Worm (Caenorhabditis elegans): ENCODE results near the gene Y48E1C.1.

Y48E1C.1 gene

DNA sequence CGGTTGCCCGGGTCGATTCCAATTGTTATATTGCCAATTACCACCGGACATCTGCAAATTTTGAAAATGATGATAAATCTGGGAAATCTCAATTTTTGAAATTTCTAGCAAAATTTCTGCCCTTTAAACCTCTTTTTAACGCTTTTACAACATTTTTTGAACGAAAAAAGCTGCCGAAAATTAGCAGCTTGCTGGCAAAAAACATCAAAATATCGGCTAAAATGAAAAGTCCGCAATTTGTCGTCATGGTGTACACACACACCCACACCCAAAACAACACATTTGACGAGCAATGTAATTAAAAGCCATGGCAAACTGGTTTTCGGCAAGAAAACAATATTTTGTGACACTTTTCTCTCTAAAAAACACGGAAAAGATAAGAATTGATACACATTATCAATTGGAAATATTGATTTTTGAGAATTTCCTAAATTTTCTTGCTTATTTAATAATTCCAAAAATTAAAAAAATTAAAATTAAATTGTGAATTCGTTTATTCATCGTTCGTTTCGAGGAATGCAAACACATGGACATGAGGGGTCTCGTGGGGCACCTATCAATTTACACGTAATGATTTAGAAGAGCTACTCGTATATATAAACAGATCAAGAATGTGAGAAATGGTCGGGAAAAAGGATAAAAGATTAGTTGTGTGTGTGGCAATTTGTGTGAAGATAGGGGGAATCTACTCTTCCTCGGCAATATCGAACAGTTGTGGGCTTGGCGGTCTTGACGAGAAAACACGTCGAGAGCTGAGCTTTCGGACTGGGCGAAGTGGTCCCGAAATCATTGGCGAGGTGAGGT, 46.0 kb downstream of the Y48E1C.1 start, which contains the start of gene pqn-27 (continued):
- TF ChIP-seq tag-97 (GFP tag; IDR thresholded peaks at IDR 0.05) (no peak), mep-1 (tag; optimal IDR thresholded peaks at IDR 0.05) (peak; percentile 92), jun-1 (tag; optimal IDR thresholded peaks at IDR 0.05) (peak; percentile 1), saeg-2 (GFP tag; IDR thresholded peaks at IDR 0.05) (peak; percentile 68), lin-15B (tag; optimal IDR thresholded peaks at IDR 0.05) (no peak), mes-2 (tag; optimal IDR thresholded peaks at IDR 0.05; ENCODE audit: poor library complexity, severe bottlenecking) (peak; percentile 70), ztf-11 (tag; optimal IDR thresholded peaks at IDR 0.05) (no peak), snpc-4 (tag; optimal IDR thresholded peaks at IDR 0.05) (no peak), hmg-1.1 (GFP tag; IDR thresholded peaks at IDR 0.05) (peak; percentile 43), mdl-1 (tag; optimal IDR thresholded peaks at IDR 0.05) (peak in 1 of 2 experiments; percentile 61), daf-19 (GFP tag; conservative IDR thresholded peaks at IDR 0.05) (no peak), fos-1 (tag; optimal IDR thresholded peaks at IDR 0.05) (no peak), Y5F2A.4 (GFP tag; optimal IDR thresholded peaks at IDR 0.05) (no peak), ctbp-1 (GFP tag; IDR thresholded peaks at IDR 0.05) (no peak; the same call in none of the 2 replicates), unc-39 (tag; optimal IDR thresholded peaks at IDR 0.05) (no peak), Y75B8A.6 (GFP tag; IDR thresholded peaks at IDR 0.05) (peak; percentile 34; the same call in 1 of the 2 replicates), nhr-111 (GFP tag; optimal IDR thresholded peaks at IDR 0.05) (peak; percentile 53), R02D3.7 (tag; optimal IDR thresholded peaks at IDR 0.05) (no peak), daf-12 (tag; optimal IDR thresholded peaks at IDR 0.05) (no peak), lin-29 (GFP tag; IDR thresholded peaks at IDR 0.05) (0 out of 2 replicates have a peak, but pooled peaks have one; percentile 9), ceh-32 (tag; optimal IDR thresholded peaks at IDR 0.05; ENCODE audit: poor library complexity) (no peak), daf-16 (GFP tag; optimal IDR thresholded peaks at IDR 0.05) (peak in 1 of 2 experiments; percentile 93), daf-16 (tag; optimal IDR thresholded peaks at IDR 0.05) (peak; percentile 95), unc-130 (GFP tag; optimal IDR thresholded peaks at IDR 0.05) (no peak), spr-3 (GFP tag; optimal IDR thresholded peaks at IDR 0.05) (peak; percentile 15), zip-2 (tag; optimal IDR thresholded peaks at IDR 0.05) (peak; percentile 62), lir-3 (tag; optimal IDR thresholded peaks at IDR 0.05) (no peak), lsy-2 (tag; optimal IDR thresholded peaks at IDR 0.05) (peak in 1 of 2 experiments; percentile 88), pha-4 (GFP tag; IDR thresholded peaks at IDR 0.05) (peak; percentile 55; the same call in 1 of the 2 replicates), pha-4 (tag; optimal IDR thresholded peaks at IDR 0.05) (no peak), nhr-6 (tag; optimal IDR thresholded peaks at IDR 0.05) (peak; percentile 73), ceh-20 (GFP tag; IDR thresholded peaks at IDR 0.05) (peak; percentile 81), ceh-44 (GFP tag; IDR thresholded peaks at IDR 0.05) (no peak), ZK337.2 (GFP tag; IDR thresholded peaks at IDR 0.05) (0 out of 2 replicates have a peak, but pooled peaks have one; percentile 30), nhr-25 (tag; optimal IDR thresholded peaks at IDR 0.05; ENCODE audit: borderline replicate concordance, insufficient read depth) (peak; percentile 13), nhr-10 (tag; optimal IDR thresholded peaks at IDR 0.05) (no peak), madf-9 (GFP tag; conservative IDR thresholded peaks at IDR 0.05) (no peak), ztf-7 (tag; optimal IDR thresholded peaks at IDR 0.05) (peak; percentile 40), T26A8.4 (GFP tag; IDR thresholded peaks at IDR 0.05) (peak; percentile 96), ZK546.5 (tag; optimal IDR thresholded peaks at IDR 0.05) (no peak), F26F4.8 (GFP tag; conservative IDR thresholded peaks at IDR 0.05) (no peak), lin-38 (GFP tag; IDR thresholded peaks at IDR 0.05) (peak; percentile 74), Y48G9A.11 (GFP tag; IDR thresholded peaks at IDR 0.05) (no peak), egl-27 (tag; optimal IDR thresholded peaks at IDR 0.05) (no peak), T20F7.1 (GFP tag; optimal IDR thresholded peaks at IDR 0.05) (no peak), attf-4 (tag; optimal IDR thresholded peaks at IDR 0.05) (no peak), lin-13 (GFP tag; optimal IDR thresholded peaks at IDR 0.05) (peak; percentile 22), php-3 (GFP tag; IDR thresholded peaks at IDR 0.05) (peak; percentile 79; the same call in 1 of the 2 replicates), hlh-11 (tag; optimal IDR thresholded peaks at IDR 0.05) (peak; percentile 87), mdt-29 (GFP tag; IDR thresholded peaks at IDR 0.05) (peak; percentile 33; the same call in 1 of the 2 replicates)
